Fruit fly (Drosophila melanogaster) whole organism, wandering third instar larva: ENCODE measurements around the gene oc.

ENCODE experiments used
- Dif ChIP-seq: fragments of 200-275, 200-300 bp; sonication (Bioruptor generic); optimal IDR thresholded peaks from 2 replicates; lab custom pipeline; 2018; ENCODE audit warnings: missing biosample characterization, missing genetic modification characterization; ENCODE audit not compliant: partially characterized antibody
- Myc ChIP-seq: fragments of >200 bp; optimal IDR thresholded peaks from 2 replicates; lab custom pipeline; 2017
- dl ChIP-seq, 2 experiments: fragments of 175-275, 200-275 bp in 1 of 2; fragments of 200-275 bp in 1 of 2; sonication (Bioruptor generic); optimal IDR thresholded peaks; lab custom pipeline; 2018; ENCODE audit warnings: mild to moderate bottlenecking in 2 of 2, missing biosample characterization in 2 of 2, missing genetic modification characterization in 2 of 2, moderate library complexity in 2 of 2; ENCODE audit not compliant: partially characterized antibody in 2 of 2, insufficient read depth in 1 of 2
- jim ChIP-seq: fragments of 175-275, 200-325 bp; sonication (Bioruptor generic); optimal IDR thresholded peaks from 2 replicates; lab custom pipeline; 2016; ENCODE audit warnings: missing biosample characterization, mild to moderate bottlenecking, missing genetic modification characterization

- TF ChIP-seq jim (GFP tag; lab: Kevin White, UChicago) (no peak), dl (GFP tag; optimal IDR thresholded peaks at IDR 0.05; lab: Kevin White, UChicago; ENCODE audit: insufficient read depth in 1 of 2, partially characterized antibody in 2 of 2) (no peak), Dif (no peak), Myc (lab: Kevin White, UChicago) (no peak)
Measured at dm6 chrX:8653955-8654589, 3.6 kb upstream of the oc start.
